Worm (Caenorhabditis elegans): ENCODE data around the gene C49G7.13.

The C49G7.13 gene

ce11 chrV:4035811-4036210 lies at the start of gene C49G7.13:
Gene C49G7.13 (plus strand): TSS chrV:4036111.
- TF ChIP-seq sox-2 (GFP tag; IDR thresholded peaks at IDR 0.05) = no peak
- TF ChIP-seq ceh-34 (tag; optimal IDR thresholded peaks at IDR 0.05) = no peak
- TF ChIP-seq che-1 (tag; optimal IDR thresholded peaks at IDR 0.05) = no peak
- no peak for TF ChIP-seq ceh-22 (tag; optimal IDR thresholded peaks at IDR 0.05)
- TF ChIP-seq hlh-8 (tag; optimal IDR thresholded peaks at IDR 0.05) = no peak
- TF ChIP-seq ceh-48 (tag; optimal IDR thresholded peaks at IDR 0.05) = no peak
- no peak for TF ChIP-seq lin-11 (tag; optimal IDR thresholded peaks at IDR 0.05)
- TF ChIP-seq K09A11.1 (tag; optimal IDR thresholded peaks at IDR 0.05; ENCODE audit: insufficient read depth) = no peak
- no peak for TF ChIP-seq nfya-1 (tag; optimal IDR thresholded peaks at IDR 0.05)
- no peak for TF ChIP-seq hlh-13 (GFP tag; optimal IDR thresholded peaks at IDR 0.05)
- no peak for TF ChIP-seq lim-6 (tag; optimal IDR thresholded peaks at IDR 0.05)
- TF ChIP-seq fkh-6 (tag; optimal IDR thresholded peaks at IDR 0.05) = no peak
- TF ChIP-seq unc-3 (GFP tag; conservative IDR thresholded peaks at IDR 0.05) = no peak
- no peak for TF ChIP-seq unc-3 (tag; optimal IDR thresholded peaks at IDR 0.05)
- TF ChIP-seq ahr-1 (tag; optimal IDR thresholded peaks at IDR 0.05) = no peak
- TF ChIP-seq dve-1 (tag; optimal IDR thresholded peaks at IDR 0.05) = no peak

DNA sequence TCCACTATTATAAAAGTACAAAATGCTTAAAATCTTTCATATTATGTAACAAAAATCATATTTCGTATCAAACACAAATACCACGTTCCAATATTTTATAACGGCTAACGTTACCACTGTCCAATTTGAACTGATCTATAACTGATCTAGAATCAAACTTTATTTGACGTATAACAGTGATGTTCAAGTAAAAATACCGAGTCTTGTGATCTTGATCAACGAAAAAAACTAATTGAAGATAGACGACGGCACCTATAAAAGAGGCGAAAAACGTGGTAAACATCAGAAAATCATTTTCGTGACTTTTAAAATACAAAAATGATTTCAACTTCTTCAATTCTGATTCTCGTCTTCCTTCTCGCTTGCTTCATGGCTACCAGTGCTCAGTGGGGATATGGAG lies 48.3 kb upstream of the C49G7.13 start, which contains the start of gene nlp-28:
nlp-28 (plus strand) TSS at position 285 of the 400 bp plus-strand sequence.
- TF ChIP-seq fkh-10 (GFP tag; optimal IDR thresholded peaks at IDR 0.05) (no peak), fax-1 (tag; optimal IDR thresholded peaks at IDR 0.05) (no peak)

ce11 chrV:3989070-3989469 lies 46.8 kb upstream of the C49G7.13 start, which contains the start of gene nlp-27:
Gene nlp-27 (plus strand): TSS chrV:3989378.
- TF ChIP-seq hlh-6 (tag; optimal IDR thresholded peaks at IDR 0.05) (no peak), fax-1 (tag; optimal IDR thresholded peaks at IDR 0.05) (no peak), nfya-1 (tag; optimal IDR thresholded peaks at IDR 0.05) (no peak), dmd-4 (tag; optimal IDR thresholded peaks at IDR 0.05; ENCODE audit: borderline replicate concordance) (no peak), elt-4 (tag; optimal IDR thresholded peaks at IDR 0.05) (no peak), K02D7.2 (tag; optimal IDR thresholded peaks at IDR 0.05) (no peak), ceh-31 (tag; optimal IDR thresholded peaks at IDR 0.05) (no peak), gmeb-2 (tag; optimal IDR thresholded peaks at IDR 0.05) (no peak), C08G9.2 (tag; optimal IDR thresholded peaks at IDR 0.05) (no peak), zip-5 (tag; optimal IDR thresholded peaks at IDR 0.05) (no peak), C38D4.7 (GFP tag; optimal IDR thresholded peaks at IDR 0.05) (no peak), ceh-48 (tag; optimal IDR thresholded peaks at IDR 0.05) (no peak), lim-6 (tag; optimal IDR thresholded peaks at IDR 0.05) (no peak), ceh-19 (GFP tag; optimal IDR thresholded peaks at IDR 0.05) (no peak), rnt-1 (tag; optimal IDR thresholded peaks at IDR 0.05) (no peak), che-1 (tag; optimal IDR thresholded peaks at IDR 0.05) (no peak), madf-2 (tag; optimal IDR thresholded peaks at IDR 0.05) (no peak), sox-2 (GFP tag; IDR thresholded peaks at IDR 0.05) (no peak), pha-2 (tag; optimal IDR thresholded peaks at IDR 0.05) (no peak), pax-1 (tag; optimal IDR thresholded peaks at IDR 0.05) (no peak)

DNA sequence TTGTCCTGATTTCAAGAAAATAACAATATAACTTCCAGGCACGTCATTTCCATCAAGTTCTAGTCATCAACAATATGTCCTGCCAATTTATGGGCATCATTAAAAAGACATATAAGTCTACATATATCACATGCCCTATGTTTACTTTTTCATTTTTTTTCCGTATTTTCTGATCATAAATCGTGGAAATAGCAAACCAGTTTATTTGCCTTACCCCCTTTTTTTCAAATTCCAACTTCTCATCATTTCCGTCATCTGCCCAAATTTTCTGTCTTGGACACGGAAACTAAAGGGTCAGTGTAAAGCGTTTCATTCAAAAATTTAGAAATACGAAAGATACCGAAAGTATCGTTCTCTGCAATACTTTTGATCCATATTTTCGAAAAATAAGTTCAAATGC lies 43.6 kb upstream of the C49G7.13 start:
- TF ChIP-seq ceh-34 (tag; optimal IDR thresholded peaks at IDR 0.05) (no peak), ceh-14 (tag; optimal IDR thresholded peaks at IDR 0.05) (no peak), hlh-8 (tag; optimal IDR thresholded peaks at IDR 0.05) (no peak), ceh-6 (GFP tag; optimal IDR thresholded peaks at IDR 0.05) (no peak), ceh-2 (tag; optimal IDR thresholded peaks at IDR 0.05) (no peak), che-1 (tag; optimal IDR thresholded peaks at IDR 0.05) (no peak), ceh-22 (tag; optimal IDR thresholded peaks at IDR 0.05) (no peak), gmeb-2 (tag; optimal IDR thresholded peaks at IDR 0.05) (no peak), unc-3 (GFP tag; conservative IDR thresholded peaks at IDR 0.05) (no peak), unc-3 (tag; optimal IDR thresholded peaks at IDR 0.05) (no peak), zip-5 (tag; optimal IDR thresholded peaks at IDR 0.05) (no peak), ama-1 (optimal IDR thresholded peaks at IDR 0.05) (no peak), dmd-4 (tag; optimal IDR thresholded peaks at IDR 0.05; ENCODE audit: borderline replicate concordance) (no peak)
